Worm (Caenorhabditis elegans) whole organism, L1 larva: ENCODE data around the gene smrd-1.

Experiments used
- ama-1 ChIP-seq: fragments of 150-350 bp; optimal IDR thresholded peaks from 2 replicates; lab custom pipeline; 2014
- fkh-10 ChIP-seq: sonication (generic microtip); optimal IDR thresholded peaks from 2 replicates; lab custom pipeline; 2017; ENCODE audit warnings: missing biosample characterization, missing genetic modification reagents, missing genetic modification characterization
- fos-1 ChIP-seq: fragments of 150-350 bp; optimal IDR thresholded peaks from 2 replicates; lab custom pipeline; 2014; ENCODE audit warnings: missing biosample characterization, missing genetic modification characterization
- isw-1 ChIP-seq: fragments of 200-800 bp; sonication (Bioruptor generic); IDR thresholded peaks from 2 replicates; pipeline ENCODE4 v1.3.6; 2022; ENCODE audit warnings: missing genetic modification characterization, missing compliant biosample characterization
- lir-3 ChIP-seq: sonication (generic microtip); optimal IDR thresholded peaks from 2 replicates; lab custom pipeline; 2016; ENCODE audit warnings: mild to moderate bottlenecking, missing genetic modification characterization, moderate library complexity, missing compliant biosample characterization; ENCODE audit not compliant: poor library complexity
- nhr-11 ChIP-seq: fragments of 150-350 bp; optimal IDR thresholded peaks from 2 replicates; lab custom pipeline; 2014; ENCODE audit warnings: missing biosample characterization, missing genetic modification characterization
- nhr-237 ChIP-seq: fragments of 150-350 bp; optimal IDR thresholded peaks from 2 replicates; lab custom pipeline; 2014; ENCODE audit warnings: missing biosample characterization, missing genetic modification characterization
- nhr-77 ChIP-seq: fragments of 150-350 bp; optimal IDR thresholded peaks from 2 replicates; lab custom pipeline; 2014; ENCODE audit warnings: missing biosample characterization, missing genetic modification characterization
- tbx-2 ChIP-seq: sonication (generic microtip); optimal IDR thresholded peaks from 2 replicates; lab custom pipeline; 2016; ENCODE audit warnings: missing genetic modification characterization, missing compliant biosample characterization
- unc-62 ChIP-seq: fragments of 150-350 bp; optimal IDR thresholded peaks from 2 replicates; lab custom pipeline; 2014; ENCODE audit warnings: missing biosample characterization, missing genetic modification reagents, missing genetic modification characterization
- unc-86 ChIP-seq: sonication (generic microtip); optimal IDR thresholded peaks from 2 replicates; lab custom pipeline; 2016; ENCODE audit warnings: missing genetic modification characterization, missing compliant biosample characterization

DNA sequence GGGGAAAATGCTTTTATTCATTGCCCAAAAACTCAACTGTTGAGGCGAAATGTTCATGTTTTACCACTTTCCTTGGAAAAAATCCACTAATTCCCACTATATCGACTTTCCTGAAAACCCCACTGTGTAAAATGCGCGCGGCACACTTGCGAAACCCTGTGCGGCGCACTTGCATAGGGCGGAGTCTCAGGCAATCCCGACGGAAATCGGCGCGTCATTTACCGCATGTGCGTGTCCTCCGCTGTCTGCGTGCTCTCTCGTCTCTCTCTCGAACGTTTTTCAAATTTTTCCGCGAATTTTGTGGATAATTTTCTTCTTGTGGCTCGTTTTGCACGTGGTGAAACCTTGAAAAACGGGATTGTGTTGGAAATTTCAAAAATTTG lies 25.4 kb upstream of the smrd-1 start, which contains the start of gene atx-2:
- TF ChIP-seq nhr-237 (tag; lab: Kevin White, UChicago) (no peak), unc-62 (GFP tag; lab: Kevin White, UChicago) (no peak), nhr-77 (tag; lab: Kevin White, UChicago) (no peak), isw-1 (GFP tag; lab: Robert Waterston, UW) (peak; percentile 65), unc-86 (peak; percentile 65), nhr-11 (no peak), fkh-10 (peak; percentile 76), tbx-2 (peak; percentile 63), lir-3 (tag; lab: Kevin White, UChicago) (peak; percentile 76), fos-1 (tag; lab: Kevin White, UChicago) (no peak), ama-1 (lab: Kevin White, UChicago) (no peak)
